Worm (Caenorhabditis elegans) whole organism, early embryonic: ENCODE data around the gene mvb-12.

Source experiments
- F13C5.2 ChIP-seq: sonication (generic microtip); optimal IDR thresholded peaks from 2 replicates; lab custom pipeline; 2017; ENCODE audit warnings: mild to moderate bottlenecking, missing genetic modification characterization, inconsistent platforms, missing compliant biosample characterization
- aly-1 ChIP-seq: sonication (generic microtip); optimal IDR thresholded peaks from 2 replicates; lab custom pipeline; 2016; ENCODE audit warnings: missing genetic modification characterization, missing compliant biosample characterization
- ama-1 ChIP-seq: fragments of 150-350 bp; optimal IDR thresholded peaks from 2 replicates; lab custom pipeline; 2014
- ceh-13 ChIP-seq: fragments of 200-800 bp; sonication (Bioruptor generic); optimal IDR thresholded peaks from 2 replicates; lab custom pipeline; 2018; ENCODE audit warnings: mild to moderate bottlenecking, missing genetic modification characterization, missing compliant biosample characterization
- ceh-36 ChIP-seq: sonication (generic microtip); optimal IDR thresholded peaks from 2 replicates; lab custom pipeline; 2016; ENCODE audit warnings: missing genetic modification characterization, inconsistent platforms, missing compliant biosample characterization
- ets-7 ChIP-seq: sonication (generic microtip); optimal IDR thresholded peaks from 2 replicates; lab custom pipeline; 2016; ENCODE audit warnings: missing genotype, missing genetic modification characterization, missing compliant biosample characterization
- flt-1 ChIP-seq: fragments of 200-800 bp; sonication (Bioruptor generic); IDR thresholded peaks from 2 replicates; pipeline ENCODE4 v1.3.6; 2022; ENCODE audit warnings: missing genetic modification characterization, missing compliant biosample characterization
- hmg-4 ChIP-seq: fragments of 200-800 bp; sonication (Bioruptor generic); optimal IDR thresholded peaks from 2 replicates; lab custom pipeline; 2018; ENCODE audit warnings: mild to moderate bottlenecking, missing genetic modification characterization, missing compliant biosample characterization
- hnd-1 ChIP-seq: sonication (generic microtip); optimal IDR thresholded peaks from 2 replicates; lab custom pipeline; 2016; ENCODE audit warnings: missing genetic modification characterization, missing compliant biosample characterization
- pes-1 ChIP-seq: fragments of 200-800 bp; sonication (Bioruptor generic); IDR thresholded peaks from 2 replicates; pipeline ENCODE4 v1.3.6; 2022; ENCODE audit warnings: missing genetic modification reagents, missing genetic modification characterization, missing compliant biosample characterization
- scrt-1 ChIP-seq: fragments of 200-800 bp; sonication (Bioruptor generic); IDR thresholded peaks from 2 replicates; pipeline ENCODE4 v1.3.6; 2022; ENCODE audit warnings: missing genetic modification characterization, missing compliant biosample characterization
- sea-1 ChIP-seq: fragments of 200-800 bp; sonication (Bioruptor generic); conservative IDR thresholded peaks from 2 replicates; pipeline ENCODE4 v1.3.6; 2022; ENCODE audit warnings: missing genetic modification characterization, missing compliant biosample characterization
- tbx-11 ChIP-seq: fragments of 200-800 bp; sonication (Bioruptor generic); IDR thresholded peaks from 2 replicates; pipeline ENCODE4 v1.3.6; 2022; ENCODE audit warnings: missing genetic modification characterization, missing compliant biosample characterization
- tra-4 ChIP-seq: sonication (generic microtip); optimal IDR thresholded peaks from 2 replicates; lab custom pipeline; 2017; ENCODE audit warnings: missing genetic modification characterization, missing compliant biosample characterization

ce11 chrIV:7815683-7816183 is 14.6 kb upstream of the mvb-12 start, which contains the start of gene cdgs-1:
- TF ChIP-seq F13C5.2 (tag; lab: Kevin White, UChicago) (no peak), ama-1 (lab: Kevin White, UChicago) (no peak), hnd-1 (tag; lab: Kevin White, UChicago) (no peak), tra-4 (no peak), sea-1 (GFP tag; lab: Robert Waterston, UW) (no peak), hmg-4 (GFP tag; lab: Kevin White, UChicago) (no peak), pes-1 (GFP tag; lab: Robert Waterston, UW) (no peak), tbx-11 (GFP tag; lab: Robert Waterston, UW) (no peak), scrt-1 (GFP tag; lab: Robert Waterston, UW) (no peak), aly-1 (tag; lab: Kevin White, UChicago) (no peak), ets-7 (tag; lab: Kevin White, UChicago) (no peak), flt-1 (GFP tag; lab: Robert Waterston, UW) (no peak), ceh-13 (GFP tag; lab: Kevin White, UChicago) (no peak), ceh-36 (tag; lab: Kevin White, UChicago) (no peak)
